Worm (Caenorhabditis elegans) whole organism, L2 larva: ENCODE results near the gene srz-16.

ENCODE experiments used
- C34F6.9 ChIP-seq: fragments of 150-350 bp; optimal IDR thresholded peaks from 2 replicates; lab custom pipeline; 2014; ENCODE audit warnings: missing biosample characterization, missing genetic modification characterization
- F13H6.1 ChIP-seq: sonication (generic microtip); optimal IDR thresholded peaks from 2 replicates; lab custom pipeline; 2016; ENCODE audit warnings: missing genetic modification characterization, missing compliant biosample characterization
- R02D3.7 ChIP-seq: fragments of 150-350 bp; optimal IDR thresholded peaks from 2 replicates; lab custom pipeline; 2014; ENCODE audit warnings: missing biosample characterization, missing genetic modification characterization
- Y55F3AM.14 ChIP-seq: fragments of 200-800 bp; sonication (Bioruptor generic); optimal IDR thresholded peaks from 2 replicates; lab custom pipeline; 2018; ENCODE audit warnings: mild to moderate bottlenecking, missing genetic modification characterization, missing compliant biosample characterization
- ZK546.5 ChIP-seq: sonication (generic microtip); optimal IDR thresholded peaks from 2 replicates; lab custom pipeline; 2017; ENCODE audit warnings: missing biosample characterization, missing genetic modification characterization
- blmp-1 ChIP-seq: sonication (generic microtip); optimal IDR thresholded peaks from 2 replicates; lab custom pipeline; 2017; ENCODE audit warnings: missing genetic modification characterization, mild to moderate bottlenecking, missing compliant biosample characterization, antibody characterized with exemption, moderate library complexity; ENCODE audit not compliant: insufficient read depth
- ceh-16 ChIP-seq: fragments of 150-350 bp; optimal IDR thresholded peaks from 2 replicates; lab custom pipeline; 2014; ENCODE audit warnings: missing biosample characterization, missing genetic modification characterization
- crh-2 ChIP-seq: sonication (generic microtip); optimal IDR thresholded peaks from 2 replicates; lab custom pipeline; 2017; ENCODE audit warnings: missing biosample characterization, missing genetic modification characterization
- dmd-4 ChIP-seq: sonication (generic microtip); optimal IDR thresholded peaks from 2 replicates; lab custom pipeline; 2017; ENCODE audit warnings: missing biosample characterization, missing genetic modification characterization
- egl-27 ChIP-seq: sonication (generic microtip); optimal IDR thresholded peaks from 3 replicates; lab custom pipeline; 2017; ENCODE audit warnings: missing biosample characterization, missing genetic modification reagents, missing genetic modification characterization
- elt-1 ChIP-seq: fragments of 150-350 bp; optimal IDR thresholded peaks from 2 replicates; lab custom pipeline; 2014; ENCODE audit warnings: missing biosample characterization, missing genetic modification characterization
- elt-3 ChIP-seq: sonication (generic microtip); optimal IDR thresholded peaks from 2 replicates; lab custom pipeline; 2017; ENCODE audit warnings: missing biosample characterization, missing genetic modification characterization
- gmeb-1 ChIP-seq: fragments of 150-350 bp; optimal IDR thresholded peaks from 2 replicates; lab custom pipeline; 2014; ENCODE audit warnings: missing biosample characterization, missing genetic modification characterization
- lin-11 ChIP-seq: fragments of 150-350 bp; sonication (generic microtip); optimal IDR thresholded peaks from 2 replicates; lab custom pipeline; 2014; ENCODE audit warnings: missing biosample characterization, missing genetic modification characterization, inconsistent platforms, mixed read lengths
- lin-13 ChIP-seq: fragments of 150-350 bp; optimal IDR thresholded peaks from 2 replicates; lab custom pipeline; 2014; ENCODE audit warnings: missing biosample characterization, missing genetic modification reagents, missing genetic modification characterization
- lin-39 ChIP-seq: fragments of 150-350 bp; optimal IDR thresholded peaks from 2 replicates; lab custom pipeline; 2014; ENCODE audit warnings: missing biosample characterization, missing genetic modification reagents, missing genetic modification characterization
- lsy-2 ChIP-seq, 2 experiments: fragments of 150-350 bp in 1 of 2; sonication (generic microtip) in 1 of 2; optimal IDR thresholded peaks; 2 replicates each; lab custom pipeline; 2014 to 2017; ENCODE audit warnings: missing biosample characterization in 2 of 2, missing genetic modification characterization in 2 of 2
- mab-5 ChIP-seq: fragments of 150-350 bp; optimal IDR thresholded peaks from 2 replicates; lab custom pipeline; 2014; ENCODE audit warnings: missing biosample characterization, missing genetic modification characterization
- mdl-1 ChIP-seq, 2 experiments: fragments of 150-350 bp in 1 of 2; sonication (generic microtip) in 1 of 2; optimal IDR thresholded peaks; 2 replicates each; lab custom pipeline; 2017; ENCODE audit warnings: missing biosample characterization in 2 of 2, missing genetic modification characterization in 2 of 2
- nhr-11 ChIP-seq: fragments of 150-350 bp; optimal IDR thresholded peaks from 2 replicates; lab custom pipeline; 2014; ENCODE audit warnings: missing biosample characterization, missing genetic modification characterization
- nhr-12 ChIP-seq: fragments of 150-350 bp; optimal IDR thresholded peaks from 2 replicates; lab custom pipeline; 2014; ENCODE audit warnings: missing biosample characterization, missing genetic modification characterization
- nhr-129 ChIP-seq: fragments of 150-350 bp; optimal IDR thresholded peaks from 2 replicates; lab custom pipeline; 2014; ENCODE audit warnings: missing biosample characterization, missing genetic modification characterization
- nhr-21 ChIP-seq: fragments of 150-350 bp; optimal IDR thresholded peaks from 2 replicates; lab custom pipeline; 2014; ENCODE audit warnings: missing biosample characterization, missing genetic modification characterization
- nhr-23 ChIP-seq: fragments of 150-350 bp; optimal IDR thresholded peaks from 2 replicates; lab custom pipeline; 2014; ENCODE audit warnings: missing biosample characterization, missing genetic modification reagents, missing genetic modification characterization
- nhr-237 ChIP-seq: fragments of 150-350 bp; optimal IDR thresholded peaks from 2 replicates; lab custom pipeline; 2014; ENCODE audit warnings: missing biosample characterization, missing genetic modification characterization
- nhr-77 ChIP-seq: fragments of 150-350 bp; optimal IDR thresholded peaks from 2 replicates; lab custom pipeline; 2014; ENCODE audit warnings: missing biosample characterization, missing genetic modification characterization
- skn-1 ChIP-seq: sonication (generic microtip); optimal IDR thresholded peaks from 2 replicates; lab custom pipeline; 2017; ENCODE audit warnings: missing biosample characterization, missing genetic modification characterization
- sma-3 ChIP-seq: sonication (generic microtip); optimal IDR thresholded peaks from 2 replicates; lab custom pipeline; 2016; ENCODE audit warnings: missing genetic modification reagents, missing genetic modification characterization, missing compliant biosample characterization
- snpc-4 ChIP-seq: fragments of 150-350 bp; optimal IDR thresholded peaks from 2 replicates; lab custom pipeline; 2014; ENCODE audit warnings: missing biosample characterization, missing genetic modification characterization
- unc-39 ChIP-seq: fragments of 150-350 bp; optimal IDR thresholded peaks from 2 replicates; lab custom pipeline; 2014; ENCODE audit warnings: missing biosample characterization, missing genetic modification characterization
- unc-55 ChIP-seq: fragments of 150-350 bp; sonication (generic microtip); optimal IDR thresholded peaks from 3 replicates; lab custom pipeline; 2014; ENCODE audit warnings: missing biosample characterization, missing genetic modification reagents, missing genetic modification characterization
- zag-1 ChIP-seq: fragments of 150-350 bp; optimal IDR thresholded peaks from 2 replicates; lab custom pipeline; 2014; ENCODE audit warnings: missing biosample characterization, missing genetic modification characterization
- ztf-1 ChIP-seq: fragments of 200-800 bp; sonication (Bioruptor generic); conservative IDR thresholded peaks from 2 replicates; pipeline ENCODE4 v1.3.6; 2022; ENCODE audit warnings: missing genetic modification characterization, missing compliant biosample characterization
- ztf-11 ChIP-seq: sonication (generic microtip); optimal IDR thresholded peaks from 2 replicates; lab custom pipeline; 2017; ENCODE audit warnings: missing biosample characterization, missing genetic modification characterization
- ztf-4 ChIP-seq: fragments of 150-350 bp; optimal IDR thresholded peaks from 2 replicates; lab custom pipeline; 2014; ENCODE audit warnings: missing biosample characterization, missing genetic modification characterization

srz-16 gene

ce11 chrV:20206086-20206485 lies 19.6 kb upstream of the srz-16 start, which contains the start of the genes fbxb-59 and srbc-34:
fbxb-59 (minus strand) TSS chrV:20206186.
srbc-34 (plus strand) TSS chrV:20206318.
- TF ChIP-seq C34F6.9, result no peak
- TF ChIP-seq ztf-4 (tag; lab: Kevin White, UChicago), result no peak
- TF ChIP-seq unc-39 (tag; lab: Kevin White, UChicago), result no peak
- TF ChIP-seq ZK546.5 (tag; lab: Kevin White, UChicago), result no peak
- TF ChIP-seq zag-1, result no peak
- TF ChIP-seq nhr-237 (tag; lab: Kevin White, UChicago), result no peak
- TF ChIP-seq egl-27 (tag; lab: Kevin White, UChicago), result no peak
- no peak for TF ChIP-seq Y55F3AM.14 (GFP tag; lab: Kevin White, UChicago)
- no peak for TF ChIP-seq nhr-77 (tag; lab: Kevin White, UChicago)
- TF ChIP-seq, all 48 proteins: peak for 0

DNA sequence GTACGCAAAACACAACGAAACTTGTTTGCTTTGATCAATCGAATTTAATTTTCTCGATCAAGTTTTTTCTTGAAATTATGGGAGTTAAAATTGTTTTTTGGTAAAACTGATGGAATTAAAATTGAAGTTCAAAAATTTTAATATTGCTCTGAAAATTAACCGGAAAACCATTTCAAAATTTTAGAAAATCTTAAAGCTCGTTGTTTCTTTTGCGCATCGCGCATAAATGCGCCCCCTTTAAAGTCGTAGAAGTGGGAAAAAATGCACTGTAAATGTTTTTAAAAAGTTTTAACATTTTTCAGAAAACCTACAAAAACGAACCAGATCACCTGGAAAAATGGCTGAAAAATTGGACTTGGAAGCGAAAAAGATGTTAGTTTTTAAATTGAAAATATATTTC lies 16.6 kb upstream of the srz-16 start, which contains the start of gene fbxa-113:
fbxa-113 (plus strand) TSS at position 301 of the 400 bp plus-strand sequence.
- TF ChIP-seq unc-39 (tag; lab: Kevin White, UChicago) (no peak), ztf-4 (tag; lab: Kevin White, UChicago) (no peak), ztf-1 (GFP tag; lab: Robert Waterston, UW) (no peak), mab-5 (tag; lab: Kevin White, UChicago) (no peak), lin-39 (tag; lab: Kevin White, UChicago) (no peak), blmp-1 (tag; lab: Kevin White, UChicago) (no peak), Y55F3AM.14 (GFP tag; lab: Kevin White, UChicago) (no peak), ZK546.5 (tag; lab: Kevin White, UChicago) (no peak)

DNA sequence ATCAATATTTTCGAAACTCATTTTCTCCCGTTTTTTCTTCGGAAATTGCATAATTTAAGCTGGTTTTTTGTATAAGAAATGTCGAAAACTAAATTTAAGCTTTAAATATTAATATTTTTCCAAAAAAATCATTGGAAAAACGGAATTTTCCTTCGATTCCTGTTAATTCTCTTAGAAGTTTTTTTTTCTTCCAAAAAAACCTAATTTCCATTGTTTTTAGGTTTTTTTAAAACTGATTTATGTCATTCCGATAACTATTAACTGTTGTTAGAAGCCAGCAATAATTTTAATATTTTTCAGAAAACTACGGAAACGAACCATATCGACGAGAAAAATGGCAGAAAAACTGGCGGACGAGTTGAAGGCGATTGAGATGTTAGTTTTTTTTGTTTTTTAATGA lies 14.8 kb upstream of the srz-16 start, which contains the start of gene fbxa-114:
fbxa-114 (plus strand) TSS at position 301 of the 400 bp plus-strand sequence.
- TF ChIP-seq elt-1 (tag; lab: Kevin White, UChicago) (no peak), elt-3 (tag; lab: Kevin White, UChicago) (no peak), nhr-21 (no peak), nhr-12 (no peak), nhr-129 (tag; lab: Kevin White, UChicago) (no peak), zag-1 (no peak), sma-3 (GFP tag; lab: Kevin White, UChicago) (no peak), lsy-2 (tag; optimal IDR thresholded peaks at IDR 0.05; lab: Kevin White, UChicago) (no peak), R02D3.7 (no peak), dmd-4 (tag; lab: Kevin White, UChicago) (no peak), crh-2 (tag; lab: Kevin White, UChicago) (no peak), lin-39 (tag; lab: Kevin White, UChicago) (no peak), snpc-4 (tag; lab: Kevin White, UChicago) (no peak), nhr-237 (tag; lab: Kevin White, UChicago) (no peak), C34F6.9 (no peak), gmeb-1 (tag; lab: Kevin White, UChicago) (no peak), ztf-11 (tag; lab: Kevin White, UChicago) (no peak)

- no peak for TF ChIP-seq F13H6.1 (tag; lab: Kevin White, UChicago)
- TF ChIP-seq lsy-2 (tag; optimal IDR thresholded peaks at IDR 0.05; lab: Kevin White, UChicago), result no peak
- no peak for TF ChIP-seq crh-2 (tag; lab: Kevin White, UChicago)
- TF ChIP-seq ztf-4 (tag; lab: Kevin White, UChicago), result no peak
- no peak for TF ChIP-seq nhr-11 (tag; lab: Kevin White, UChicago)
- no peak for TF ChIP-seq R02D3.7
- TF ChIP-seq mab-5 (tag; lab: Kevin White, UChicago), result no peak
- TF ChIP-seq skn-1 (tag; lab: Kevin White, UChicago), result no peak
- no peak for TF ChIP-seq nhr-237 (tag; lab: Kevin White, UChicago)
- no peak for TF ChIP-seq nhr-21
- no peak for TF ChIP-seq mdl-1 (tag; optimal IDR thresholded peaks at IDR 0.05; lab: Kevin White, UChicago)
- TF ChIP-seq lin-11 (tag; lab: Kevin White, UChicago), result no peak
- no peak for TF ChIP-seq nhr-12
- TF ChIP-seq lin-13, result no peak
- no peak for TF ChIP-seq elt-3 (tag; lab: Kevin White, UChicago)
- TF ChIP-seq unc-55 (GFP tag; lab: Kevin White, UChicago), result no peak
- TF ChIP-seq ceh-16, result no peak
- TF ChIP-seq nhr-23 (tag; lab: Kevin White, UChicago), result no peak
These were observed 13.2 kb upstream of the srz-16 start for ce11 chrV:20199658-20200057.
